Worm (Caenorhabditis elegans) whole organism, L1 larva: ENCODE measurements around the gene eat-6.

Experiments
- C04F5.9 ChIP-seq: sonication (generic microtip); optimal IDR thresholded peaks from 2 replicates; lab custom pipeline; 2016; ENCODE audit warnings: missing genetic modification characterization, missing compliant biosample characterization
- C16A3.4 ChIP-seq: fragments of 150-350 bp; optimal IDR thresholded peaks from 2 replicates; lab custom pipeline; 2014; ENCODE audit warnings: missing biosample characterization, missing genetic modification characterization
- F16B12.6 ChIP-seq: fragments of 150-350 bp; optimal IDR thresholded peaks from 2 replicates; lab custom pipeline; 2014; ENCODE audit warnings: missing biosample characterization, missing genetic modification characterization
- aha-1 ChIP-seq: fragments of 150-350 bp; optimal IDR thresholded peaks from 2 replicates; lab custom pipeline; 2014; ENCODE audit warnings: missing biosample characterization, missing genetic modification characterization
- aly-2 ChIP-seq: fragments of 150-350 bp; optimal IDR thresholded peaks from 2 replicates; lab custom pipeline; 2014; ENCODE audit warnings: missing biosample characterization, missing genetic modification characterization
- ceh-82 ChIP-seq, 3 experiments: fragments of 150-350 bp in 1 of 3; sonication (generic microtip) in 2 of 3; optimal IDR thresholded peaks; 2 replicates each; lab custom pipeline; 2014 to 2017; ENCODE audit warnings: missing biosample characterization in 3 of 3, missing genetic modification characterization in 3 of 3
- ces-1 ChIP-seq: fragments of 150-350 bp; optimal IDR thresholded peaks from 2 replicates; lab custom pipeline; 2014; ENCODE audit warnings: missing biosample characterization, missing genetic modification reagents, missing genetic modification characterization
- dpl-1 ChIP-seq, 3 experiments: fragments of 150-350 bp in 2 of 3; sonication (generic microtip) in 1 of 3; optimal IDR thresholded peaks; 2 replicates each; lab custom pipeline; 2014 to 2017; ENCODE audit warnings: missing biosample characterization in 3 of 3, missing genetic modification characterization in 3 of 3, missing genetic modification reagents in 3 of 3
- dsc-1 ChIP-seq: sonication (generic microtip); optimal IDR thresholded peaks from 2 replicates; lab custom pipeline; 2016; ENCODE audit warnings: mild to moderate bottlenecking, missing genetic modification characterization, missing compliant biosample characterization
- efl-1 ChIP-seq, 4 experiments: fragments of 150-350 bp; optimal IDR thresholded peaks in 3 of 4; peaks in 1 of 4; 1 replicate in 1 of 4; 2 replicates in 3 of 4; lab custom pipeline; 2014; ENCODE audit warnings: missing biosample characterization in 2 of 4, missing genetic modification characterization in 2 of 4, missing genetic modification reagents in 2 of 4
- efl-3 ChIP-seq: fragments of 200-800 bp; sonication (Bioruptor generic); optimal IDR thresholded peaks from 2 replicates; lab custom pipeline; 2018; ENCODE audit warnings: mild to moderate bottlenecking, missing genetic modification characterization, missing compliant biosample characterization
- egl-13 ChIP-seq: sonication (generic microtip); optimal IDR thresholded peaks from 2 replicates; lab custom pipeline; 2016; ENCODE audit warnings: missing genotype, missing genetic modification reagents, missing genetic modification characterization, missing compliant biosample characterization
- elt-2 ChIP-seq: sonication (generic microtip); optimal IDR thresholded peaks from 2 replicates; lab custom pipeline; 2016; ENCODE audit warnings: missing genetic modification characterization, mild to moderate bottlenecking, inconsistent platforms, missing compliant biosample characterization, missing genetic modification reagents
- fkh-4 ChIP-seq: sonication (generic microtip); optimal IDR thresholded peaks from 2 replicates; lab custom pipeline; 2016; ENCODE audit warnings: missing compliant biosample characterization, missing genetic modification characterization, borderline replicate concordance
- fos-1 ChIP-seq: fragments of 150-350 bp; optimal IDR thresholded peaks from 2 replicates; lab custom pipeline; 2014; ENCODE audit warnings: missing biosample characterization, missing genetic modification characterization
- hpl-2 ChIP-seq: fragments of 150-350 bp; optimal IDR thresholded peaks from 2 replicates; lab custom pipeline; 2014; ENCODE audit warnings: missing biosample characterization, missing genetic modification reagents, missing genetic modification characterization
- jun-1 ChIP-seq: fragments of 150-350 bp; optimal IDR thresholded peaks from 2 replicates; lab custom pipeline; 2014; ENCODE audit warnings: missing biosample characterization, missing genetic modification reagents, missing genetic modification characterization
- lin-13 ChIP-seq: fragments of 150-350 bp; optimal IDR thresholded peaks from 2 replicates; lab custom pipeline; 2014; ENCODE audit warnings: missing biosample characterization, missing genetic modification reagents, missing genetic modification characterization
- lin-14 ChIP-seq: fragments of 200-800 bp; sonication (Bioruptor generic); optimal IDR thresholded peaks from 2 replicates; lab custom pipeline; 2018; ENCODE audit warnings: mild to moderate bottlenecking, missing genetic modification characterization, moderate library complexity, missing compliant biosample characterization
- lin-15B ChIP-seq: fragments of 150-350 bp; sonication (generic microtip); optimal IDR thresholded peaks from 3 replicates; lab custom pipeline; 2014; ENCODE audit warnings: missing biosample characterization, missing genetic modification characterization
- lin-35 ChIP-seq, 2 experiments: fragments of 150-350 bp; optimal IDR thresholded peaks; 2 replicates each; lab custom pipeline; 2014; ENCODE audit warnings: missing biosample characterization in 2 of 2, missing genetic modification characterization in 2 of 2, missing genetic modification reagents in 2 of 2
- lin-39 ChIP-seq: fragments of 150-350 bp; optimal IDR thresholded peaks from 2 replicates; lab custom pipeline; 2014; ENCODE audit warnings: missing biosample characterization, missing genetic modification reagents, missing genetic modification characterization
- lir-3 ChIP-seq: sonication (generic microtip); optimal IDR thresholded peaks from 2 replicates; lab custom pipeline; 2016; ENCODE audit warnings: mild to moderate bottlenecking, missing genetic modification characterization, moderate library complexity, missing compliant biosample characterization; ENCODE audit not compliant: poor library complexity
- lsy-2 ChIP-seq, 2 experiments: fragments of 150-350 bp; optimal IDR thresholded peaks; 2 replicates each; lab custom pipeline; 2014; ENCODE audit warnings: missing biosample characterization in 2 of 2, missing genetic modification characterization in 2 of 2
- mdl-1 ChIP-seq, 2 experiments: fragments of 150-350 bp; optimal IDR thresholded peaks; 2 replicates each; lab custom pipeline; 2014 to 2017; ENCODE audit warnings: missing biosample characterization in 2 of 2, missing genetic modification characterization in 2 of 2, inconsistent platforms in 1 of 2
- nhr-11 ChIP-seq: fragments of 150-350 bp; optimal IDR thresholded peaks from 2 replicates; lab custom pipeline; 2014; ENCODE audit warnings: missing biosample characterization, missing genetic modification characterization
- nhr-20 ChIP-seq: sonication (generic microtip); optimal IDR thresholded peaks from 2 replicates; lab custom pipeline; 2016; ENCODE audit warnings: mild to moderate bottlenecking, missing genetic modification characterization, missing compliant biosample characterization
- nhr-28 ChIP-seq: fragments of 150-350 bp; optimal IDR thresholded peaks from 2 replicates; lab custom pipeline; 2014; ENCODE audit warnings: missing biosample characterization, missing genetic modification characterization
- nhr-47 ChIP-seq: sonication (generic microtip); optimal IDR thresholded peaks from 2 replicates; lab custom pipeline; 2016; ENCODE audit warnings: mild to moderate bottlenecking, missing genetic modification characterization, moderate library complexity, missing compliant biosample characterization
- nhr-71 ChIP-seq: sonication (generic microtip); optimal IDR thresholded peaks from 2 replicates; lab custom pipeline; 2016; ENCODE audit warnings: mild to moderate bottlenecking, missing genetic modification characterization, moderate library complexity, missing compliant biosample characterization
- nhr-76 ChIP-seq: sonication (generic microtip); optimal IDR thresholded peaks from 2 replicates; lab custom pipeline; 2017; ENCODE audit warnings: missing biosample characterization, missing genetic modification characterization
- nhr-77 ChIP-seq: fragments of 150-350 bp; optimal IDR thresholded peaks from 2 replicates; lab custom pipeline; 2014; ENCODE audit warnings: missing biosample characterization, missing genetic modification characterization
- nhr-85 ChIP-seq: sonication (generic microtip); peaks from one replicate; lab custom pipeline; 2016; ENCODE audit warnings: missing genetic modification characterization, inconsistent platforms, missing compliant biosample characterization
- nhr-90 ChIP-seq: sonication (generic microtip); optimal IDR thresholded peaks from 2 replicates; lab custom pipeline; 2016; ENCODE audit warnings: mild to moderate bottlenecking, missing genetic modification characterization, missing compliant biosample characterization; ENCODE audit not compliant: poor library complexity
- pag-3 ChIP-seq: sonication (generic microtip); optimal IDR thresholded peaks from 2 replicates; lab custom pipeline; 2017; ENCODE audit warnings: missing genetic modification characterization, mild to moderate bottlenecking, missing compliant biosample characterization, antibody characterized with exemption, borderline replicate concordance; ENCODE audit not compliant: insufficient read depth
- pqm-1 ChIP-seq: sonication (generic microtip); optimal IDR thresholded peaks from 3 replicates; lab custom pipeline; 2017; ENCODE audit warnings: missing biosample characterization, missing genetic modification characterization
- rnt-1 ChIP-seq: sonication (generic microtip); optimal IDR thresholded peaks from 2 replicates; lab custom pipeline; 2016; ENCODE audit warnings: mild to moderate bottlenecking, missing genetic modification characterization, moderate library complexity, missing compliant biosample characterization
- skn-1 ChIP-seq: fragments of 150-350 bp; optimal IDR thresholded peaks from 2 replicates; lab custom pipeline; 2014; ENCODE audit warnings: missing biosample characterization, missing genetic modification characterization
- snpc-4 ChIP-seq: fragments of 150-350 bp; optimal IDR thresholded peaks from 2 replicates; lab custom pipeline; 2014; ENCODE audit warnings: missing biosample characterization, missing genetic modification characterization
- snu-23 ChIP-seq: sonication (generic microtip); optimal IDR thresholded peaks from 2 replicates; lab custom pipeline; 2016; ENCODE audit warnings: missing genetic modification characterization, missing compliant biosample characterization
- swsn-7 ChIP-seq: sonication (generic microtip); optimal IDR thresholded peaks from 2 replicates; lab custom pipeline; 2016; ENCODE audit warnings: missing genetic modification characterization, missing compliant biosample characterization
- tbx-2 ChIP-seq: sonication (generic microtip); optimal IDR thresholded peaks from 2 replicates; lab custom pipeline; 2016; ENCODE audit warnings: missing genetic modification characterization, missing compliant biosample characterization
- unc-130 ChIP-seq: fragments of 150-350 bp; optimal IDR thresholded peaks from 2 replicates; lab custom pipeline; 2017; ENCODE audit warnings: missing biosample characterization, missing genetic modification characterization, inconsistent platforms
- unc-30 ChIP-seq: sonication (generic microtip); optimal IDR thresholded peaks from 2 replicates; lab custom pipeline; 2017; ENCODE audit warnings: missing biosample characterization, missing genetic modification characterization
- unc-62 ChIP-seq: fragments of 150-350 bp; optimal IDR thresholded peaks from 2 replicates; lab custom pipeline; 2014; ENCODE audit warnings: missing biosample characterization, missing genetic modification reagents, missing genetic modification characterization
- xbp-1 ChIP-seq: sonication (generic microtip); optimal IDR thresholded peaks from 2 replicates; lab custom pipeline; 2016; ENCODE audit warnings: missing genetic modification characterization, missing compliant biosample characterization
- zag-1 ChIP-seq: fragments of 150-350 bp; optimal IDR thresholded peaks from 2 replicates; lab custom pipeline; 2014; ENCODE audit warnings: missing biosample characterization, missing genetic modification characterization
- ztf-11 ChIP-seq, 2 experiments: sonication (generic microtip); optimal IDR thresholded peaks; 2 replicates each; lab custom pipeline; 2016 to 2017; ENCODE audit warnings: missing genetic modification characterization in 2 of 2, missing biosample characterization in 1 of 2, missing compliant biosample characterization in 1 of 2
- ztf-4 ChIP-seq: fragments of 150-350 bp; optimal IDR thresholded peaks from 2 replicates; lab custom pipeline; 2014; ENCODE audit warnings: missing biosample characterization, missing genetic modification characterization

Gene eat-6

ce11 chrV:13130439-13130840 lies 645 bp upstream of the eat-6 start (continued):
- TF ChIP-seq mdl-1 (tag; optimal IDR thresholded peaks at IDR 0.05; lab: Kevin White, UChicago): peak in 1 of 2 experiments; percentile 12
- no peak for TF ChIP-seq C04F5.9 (tag; lab: Kevin White, UChicago)
- peak; percentile 61 for TF ChIP-seq jun-1
- TF ChIP-seq snu-23 (GFP tag; lab: Kevin White, UChicago): peak; percentile 48
- TF ChIP-seq nhr-90: no peak
- TF ChIP-seq egl-13 (tag; lab: Kevin White, UChicago): peak; percentile 57
- TF ChIP-seq elt-2 (tag; lab: Kevin White, UChicago): peak; percentile 84
- TF ChIP-seq lin-35 (GFP tag; optimal IDR thresholded peaks at IDR 0.05; lab: Kevin White, UChicago): peak; percentile 38 to 41
- no peak for TF ChIP-seq fos-1 (tag; lab: Kevin White, UChicago)
- no peak for TF ChIP-seq C16A3.4 (tag; lab: Kevin White, UChicago)
- no peak for TF ChIP-seq aha-1 (tag; lab: Kevin White, UChicago)
- peak; percentile 49 for TF ChIP-seq nhr-47 (tag; lab: Kevin White, UChicago)
- no peak for TF ChIP-seq ces-1 (GFP tag; lab: Kevin White, UChicago)
- TF ChIP-seq unc-130 (tag; lab: Kevin White, UChicago): no peak
- no peak for TF ChIP-seq lin-13 (GFP tag; lab: Kevin White, UChicago)
- TF ChIP-seq nhr-77 (tag; lab: Kevin White, UChicago): peak; percentile 13
- TF ChIP-seq efl-1 (optimal IDR thresholded peaks at IDR 0.05; lab: Kevin White, UChicago): peak; percentile 27 to 40
- no peak for TF ChIP-seq efl-1 (GFP tag; optimal IDR thresholded peaks at IDR 0.05 in 1 of 2; lab: Kevin White, UChicago)
- no peak for TF ChIP-seq fkh-4 (tag; lab: Kevin White, UChicago)
- TF ChIP-seq unc-62 (GFP tag; lab: Kevin White, UChicago): no peak
- TF ChIP-seq nhr-20 (tag; lab: Kevin White, UChicago): peak; percentile 29
- TF ChIP-seq ztf-11 (tag; optimal IDR thresholded peaks at IDR 0.05; lab: Kevin White, UChicago): peak in 1 of 2 experiments; percentile 16
- TF ChIP-seq swsn-7 (tag; lab: Kevin White, UChicago): peak; percentile 57
- TF ChIP-seq dsc-1: peak; percentile 2
- TF ChIP-seq tbx-2 (tag; lab: Kevin White, UChicago): peak; percentile 47
- peak; percentile 36 for TF ChIP-seq xbp-1 (tag; lab: Kevin White, UChicago)
- no peak for TF ChIP-seq lin-15B
- no peak for TF ChIP-seq snpc-4
- TF ChIP-seq pqm-1 (tag; lab: Kevin White, UChicago): no peak
- TF ChIP-seq dpl-1 (GFP tag; optimal IDR thresholded peaks at IDR 0.05; lab: Kevin White, UChicago): peak in 1 of 3 experiments; percentile 49
- TF ChIP-seq unc-30: no peak
- TF ChIP-seq ceh-82 (tag; optimal IDR thresholded peaks at IDR 0.05; lab: Kevin White, UChicago): peak; percentile 23 to 68 (median 54)
- TF ChIP-seq lsy-2 (tag; optimal IDR thresholded peaks at IDR 0.05; lab: Kevin White, UChicago): peak; percentile 10 to 49
- TF ChIP-seq hpl-2 (GFP tag; lab: Kevin White, UChicago): no peak
- TF ChIP-seq nhr-85 (tag; lab: Kevin White, UChicago): no peak
- no peak for TF ChIP-seq pag-3 (tag; lab: Kevin White, UChicago)
- no peak for TF ChIP-seq efl-3 (GFP tag; lab: Kevin White, UChicago)
- TF ChIP-seq nhr-71: peak; percentile 62
- TF ChIP-seq nhr-11: no peak
- TF ChIP-seq F16B12.6 (tag; lab: Kevin White, UChicago): no peak
- TF ChIP-seq lir-3 (tag; lab: Kevin White, UChicago): no peak
- TF ChIP-seq nhr-76 (tag; lab: Kevin White, UChicago): no peak
- TF ChIP-seq nhr-28 (tag; lab: Kevin White, UChicago): no peak
- TF ChIP-seq rnt-1 (tag; lab: Kevin White, UChicago): peak; percentile 42
- no peak for TF ChIP-seq zag-1 (tag; lab: Kevin White, UChicago)
- peak; percentile 37 for TF ChIP-seq ztf-4 (tag; lab: Kevin White, UChicago)
- TF ChIP-seq lin-39 (tag; lab: Kevin White, UChicago): no peak
- peak; percentile 12 for TF ChIP-seq skn-1 (tag; lab: Kevin White, UChicago)
- no peak for TF ChIP-seq aly-2 (tag; lab: Kevin White, UChicago)
- peak; percentile 88 for TF ChIP-seq lin-14 (GFP tag; lab: Kevin White, UChicago)
